Worm (Caenorhabditis elegans) whole organism, young adult: Measurements from ENCODE around the gene W04E12.4.
A peak's percentile ranks its signal among the peaks of the same experiment; 100 is the strongest.

Experiments
- B0019.2 ChIP-seq: fragments of 200-800 bp; sonication (Bioruptor generic); conservative IDR thresholded peaks from 2 replicates; pipeline ENCODE4 v1.3.6; 2022; ENCODE audit warnings: missing genetic modification reagents, missing genetic modification characterization, missing compliant biosample characterization
- B0261.1 ChIP-seq: sonication (generic microtip); optimal IDR thresholded peaks from 2 replicates; lab custom pipeline; 2016; ENCODE audit warnings: mild to moderate bottlenecking, missing genetic modification characterization, moderate library complexity, missing compliant biosample characterization
- B0336.3 ChIP-seq: fragments of 200-800 bp; sonication (Bioruptor generic); IDR thresholded peaks from 2 replicates; pipeline ENCODE4 v1.3.6; 2022; ENCODE audit warnings: missing genetic modification characterization, missing compliant biosample characterization
- F22D6.2 ChIP-seq: sonication (generic microtip); optimal IDR thresholded peaks from 2 replicates; lab custom pipeline; 2016; ENCODE audit warnings: mild to moderate bottlenecking, missing genetic modification characterization, missing compliant biosample characterization
- F23B12.7 ChIP-seq: sonication (generic microtip); optimal IDR thresholded peaks from 2 replicates; lab custom pipeline; 2017; ENCODE audit warnings: missing genetic modification characterization, mild to moderate bottlenecking, missing compliant biosample characterization, antibody characterized with exemption, moderate library complexity; ENCODE audit not compliant: insufficient read depth
- F33H1.4 ChIP-seq: fragments of 200-800 bp; sonication (Bioruptor generic); IDR thresholded peaks from 2 replicates; pipeline ENCODE4 v1.3.6; 2022; ENCODE audit warnings: missing genetic modification reagents, missing genetic modification characterization, missing compliant biosample characterization
- F49E8.2 ChIP-seq: sonication (generic microtip); optimal IDR thresholded peaks from 3 replicates; lab custom pipeline; 2017; ENCODE audit warnings: missing genetic modification characterization, mild to moderate bottlenecking, missing compliant biosample characterization, antibody characterized with exemption, moderate library complexity; ENCODE audit not compliant: insufficient read depth
- F57C9.4 ChIP-seq: sonication (generic microtip); optimal IDR thresholded peaks from 2 replicates; lab custom pipeline; 2017; ENCODE audit warnings: mild to moderate bottlenecking, missing genetic modification characterization, missing compliant biosample characterization
- K11D2.4 ChIP-seq: fragments of 200-800 bp; sonication (Bioruptor generic); IDR thresholded peaks from 2 replicates; pipeline ENCODE4 v1.3.6; 2022; ENCODE audit warnings: missing genetic modification reagents, missing genetic modification characterization, missing compliant biosample characterization
- K12H6.12 ChIP-seq: fragments of 200-800 bp; sonication (Bioruptor generic); optimal IDR thresholded peaks from 2 replicates; lab custom pipeline; 2018; ENCODE audit warnings: mild to moderate bottlenecking, missing genetic modification characterization, missing compliant biosample characterization
- T07F8.4 ChIP-seq: sonication (generic microtip); optimal IDR thresholded peaks from 2 replicates; lab custom pipeline; 2016; ENCODE audit warnings: mild to moderate bottlenecking, missing genetic modification characterization, moderate library complexity, missing compliant biosample characterization
- Y53G8AR.9 ChIP-seq: fragments of 200-800 bp; sonication (Bioruptor generic); conservative IDR thresholded peaks from 2 replicates; pipeline ENCODE4 v1.3.6; 2022; ENCODE audit warnings: missing genetic modification reagents, missing genetic modification characterization, missing compliant biosample characterization
- Y56A3A.18 ChIP-seq: fragments of 200-800 bp; sonication (Bioruptor generic); IDR thresholded peaks from 2 replicates; pipeline ENCODE4 v1.3.6; 2022; ENCODE audit warnings: missing genetic modification reagents, missing genetic modification characterization, missing compliant biosample characterization
- Y67H2A.10 ChIP-seq: fragments of 200-800 bp; sonication (Bioruptor generic); conservative IDR thresholded peaks from 2 replicates; pipeline ENCODE4 v1.3.6; 2022; ENCODE audit warnings: missing genetic modification reagents, missing genetic modification characterization, missing compliant biosample characterization
- bed-1 ChIP-seq: fragments of 200-800 bp; sonication (Bioruptor generic); IDR thresholded peaks from 2 replicates; pipeline ENCODE4 v1.3.6; 2022; ENCODE audit warnings: missing genetic modification reagents, missing genetic modification characterization, missing compliant biosample characterization
- bed-2 ChIP-seq: fragments of 200-800 bp; sonication (Bioruptor generic); IDR thresholded peaks from 2 replicates; pipeline ENCODE4 v1.3.6; 2022; ENCODE audit warnings: missing genetic modification reagents, missing genetic modification characterization, missing compliant biosample characterization
- ceh-100 ChIP-seq: fragments of 200-800 bp; sonication (Bioruptor generic); IDR thresholded peaks from 2 replicates; pipeline ENCODE4 v1.3.6; 2022; ENCODE audit warnings: missing genetic modification reagents, missing genetic modification characterization, missing compliant biosample characterization
- ceh-58 ChIP-seq: fragments of 200-800 bp; sonication (Bioruptor generic); IDR thresholded peaks from 2 replicates; pipeline ENCODE4 v1.3.6; 2022; ENCODE audit warnings: missing genetic modification characterization, missing compliant biosample characterization
- ceh-79 ChIP-seq: sonication (generic microtip); optimal IDR thresholded peaks from 2 replicates; lab custom pipeline; 2017; ENCODE audit warnings: mild to moderate bottlenecking, missing genetic modification characterization, missing compliant biosample characterization
- ceh-91 ChIP-seq: fragments of 200-800 bp; sonication (Bioruptor generic); IDR thresholded peaks from 2 replicates; pipeline ENCODE4 v1.3.6; 2022; ENCODE audit warnings: missing genetic modification reagents, missing genetic modification characterization, missing compliant biosample characterization
- chd-7 ChIP-seq: sonication (generic microtip); optimal IDR thresholded peaks from 2 replicates; lab custom pipeline; 2016; ENCODE audit warnings: mild to moderate bottlenecking, missing genetic modification characterization, moderate library complexity, missing compliant biosample characterization
- dpff-1 ChIP-seq: sonication (generic microtip); optimal IDR thresholded peaks from 2 replicates; lab custom pipeline; 2017; ENCODE audit warnings: mild to moderate bottlenecking, missing genetic modification characterization, missing compliant biosample characterization
- dpl-1 ChIP-seq: fragments of 150-350 bp; optimal IDR thresholded peaks from 2 replicates; lab custom pipeline; 2014; ENCODE audit warnings: missing biosample characterization, missing genetic modification reagents, missing genetic modification characterization
- efl-1 ChIP-seq: fragments of 150-350 bp; optimal IDR thresholded peaks from 2 replicates; lab custom pipeline; 2014; ENCODE audit warnings: missing biosample characterization, missing genetic modification reagents, missing genetic modification characterization
- hmg-1.2 ChIP-seq: fragments of 200-800 bp; sonication (Bioruptor generic); IDR thresholded peaks from 2 replicates; pipeline ENCODE4 v1.3.6; 2022; ENCODE audit warnings: missing genetic modification reagents, missing genetic modification characterization, missing compliant biosample characterization
- let-607 ChIP-seq, 2 experiments: fragments of 200-800 bp in 1 of 2; sonication (Bioruptor generic) in 1 of 2; sonication (generic microtip) in 1 of 2; optimal IDR thresholded peaks; 2 replicates each; lab custom pipeline; 2016 to 2018; ENCODE audit warnings: mild to moderate bottlenecking in 2 of 2, missing compliant biosample characterization in 2 of 2, missing genetic modification characterization in 2 of 2, moderate library complexity in 2 of 2, missing genotype in 1 of 2
- lin-40 ChIP-seq: sonication (generic microtip); optimal IDR thresholded peaks from 2 replicates; lab custom pipeline; 2016; ENCODE audit warnings: missing genetic modification characterization, mild to moderate bottlenecking, missing compliant biosample characterization, missing genotype, missing genetic modification reagents
- lin-54 ChIP-seq: fragments of 200-800 bp; sonication (Bioruptor generic); optimal IDR thresholded peaks from 2 replicates; lab custom pipeline; 2018; ENCODE audit warnings: mild to moderate bottlenecking, missing genetic modification characterization, missing compliant biosample characterization
- lir-1 ChIP-seq: fragments of 200-800 bp; sonication (Bioruptor generic); conservative IDR thresholded peaks from 2 replicates; pipeline ENCODE4 v1.3.6; 2022; ENCODE audit warnings: missing genetic modification reagents, missing genetic modification characterization, missing compliant biosample characterization
- lsy-27 ChIP-seq: sonication (generic microtip); optimal IDR thresholded peaks from 2 replicates; lab custom pipeline; 2017; ENCODE audit warnings: missing genetic modification characterization, mild to moderate bottlenecking, missing compliant biosample characterization, antibody characterized with exemption, missing genotype, borderline replicate concordance; ENCODE audit not compliant: insufficient read depth
- mcd-1 ChIP-seq: fragments of 200-800 bp; sonication (Bioruptor generic); IDR thresholded peaks from 2 replicates; pipeline ENCODE4 v1.3.6; 2022; ENCODE audit warnings: missing genetic modification reagents, missing genetic modification characterization, missing compliant biosample characterization
- mes-4 ChIP-seq: sonication (generic microtip); optimal IDR thresholded peaks from 2 replicates; lab custom pipeline; 2016; ENCODE audit warnings: missing genotype, missing genetic modification characterization, missing compliant biosample characterization
- mxl-1 ChIP-seq: sonication (generic microtip); optimal IDR thresholded peaks from 2 replicates; lab custom pipeline; 2016; ENCODE audit warnings: missing genetic modification characterization, missing compliant biosample characterization
- nhr-179 ChIP-seq: sonication (generic microtip); optimal IDR thresholded peaks from 2 replicates; lab custom pipeline; 2016; ENCODE audit warnings: mild to moderate bottlenecking, missing genetic modification characterization, missing compliant biosample characterization
- nhr-27 ChIP-seq: fragments of 200-800 bp; sonication (Bioruptor generic); optimal IDR thresholded peaks from 2 replicates; lab custom pipeline; 2018; ENCODE audit warnings: mild to moderate bottlenecking, missing genetic modification characterization, moderate library complexity, missing compliant biosample characterization
- nhr-80 ChIP-seq: sonication (generic microtip); optimal IDR thresholded peaks from 2 replicates; lab custom pipeline; 2016; ENCODE audit warnings: missing genetic modification characterization, missing compliant biosample characterization
- pha-4 ChIP-seq: fragments of 150-350 bp; sonication (generic microtip); optimal IDR thresholded peaks from 2 replicates; lab custom pipeline; 2014; ENCODE audit warnings: missing biosample characterization, missing genetic modification reagents, missing genetic modification characterization
- rcor-1 ChIP-seq: fragments of 200-800 bp; sonication (Bioruptor generic); IDR thresholded peaks from 2 replicates; pipeline ENCODE4 v1.3.6; 2022; ENCODE audit warnings: missing genetic modification reagents, missing genetic modification characterization, missing compliant biosample characterization
- sea-2 ChIP-seq: fragments of 200-800 bp; sonication (Bioruptor generic); IDR thresholded peaks from 2 replicates; pipeline ENCODE4 v1.3.6; 2022; ENCODE audit warnings: missing genetic modification characterization, missing compliant biosample characterization
- snpc-3.4 ChIP-seq: sonication (generic microtip); optimal IDR thresholded peaks from 2 replicates; lab custom pipeline; 2017; ENCODE audit warnings: missing genetic modification characterization, mild to moderate bottlenecking, missing compliant biosample characterization, antibody characterized with exemption, moderate library complexity, missing genotype, missing genetic modification reagents
- snpc-4 ChIP-seq, 5 experiments: fragments of 150-350 bp in 1 of 5; sonication (generic microtip) in 4 of 5; optimal IDR thresholded peaks; 2 replicates each; lab custom pipeline; 2014 to 2018; ENCODE audit warnings: missing genetic modification characterization in 5 of 5, missing biosample characterization in 3 of 5, antibody characterized with exemption in 2 of 5, mild to moderate bottlenecking in 2 of 5, missing compliant biosample characterization in 2 of 5, missing genotype in 2 of 5, moderate library complexity in 2 of 5, missing genetic modification reagents in 1 of 5
- sptf-2 ChIP-seq: fragments of 200-800 bp; sonication (Bioruptor generic); optimal IDR thresholded peaks from 2 replicates; lab custom pipeline; 2018; ENCODE audit warnings: mild to moderate bottlenecking, missing genetic modification characterization, missing compliant biosample characterization
- tbx-9 ChIP-seq: sonication (generic microtip); optimal IDR thresholded peaks from 2 replicates; lab custom pipeline; 2016; ENCODE audit warnings: borderline replicate concordance, missing genetic modification characterization, inconsistent platforms, missing compliant biosample characterization
- zim-3 ChIP-seq: sonication (generic microtip); optimal IDR thresholded peaks from 2 replicates; lab custom pipeline; 2017; ENCODE audit warnings: mild to moderate bottlenecking, missing genetic modification characterization, moderate library complexity, missing compliant biosample characterization
- ztf-18 ChIP-seq: sonication (generic microtip); optimal IDR thresholded peaks from 2 replicates; lab custom pipeline; 2016; ENCODE audit warnings: missing genotype, mild to moderate bottlenecking, missing genetic modification characterization, missing compliant biosample characterization
- ztf-26 ChIP-seq: sonication (generic microtip); optimal IDR thresholded peaks from 2 replicates; lab custom pipeline; 2017; ENCODE audit warnings: missing genetic modification characterization, missing compliant biosample characterization
- ztf-3 ChIP-seq: fragments of 200-800 bp; sonication (Bioruptor generic); optimal IDR thresholded peaks from 2 replicates; lab custom pipeline; 2018; ENCODE audit warnings: mild to moderate bottlenecking, missing genetic modification characterization, missing compliant biosample characterization
- ztf-6 ChIP-seq: fragments of 200-800 bp; sonication (Bioruptor generic); IDR thresholded peaks from 2 replicates; pipeline ENCODE4 v1.3.6; 2022; ENCODE audit warnings: missing genetic modification reagents, missing genetic modification characterization, missing compliant biosample characterization

W04E12.4 gene

ce11 chrV:19722881-19723280 lies 20.5 kb upstream of the W04E12.4 start (continued):
- TF ChIP-seq ztf-3 (GFP tag; lab: Kevin White, UChicago), result no peak
- TF ChIP-seq F22D6.2, result no peak
- TF ChIP-seq bed-2 (GFP tag; lab: Robert Waterston, UW), result no peak
- TF ChIP-seq mes-4 (tag; lab: Kevin White, UChicago), result no peak
- peak; percentile 69 for TF ChIP-seq hmg-1.2 (GFP tag; lab: Robert Waterston, UW)
- TF ChIP-seq K11D2.4 (GFP tag; lab: Robert Waterston, UW), result no peak
- no peak for TF ChIP-seq T07F8.4 (tag; lab: Kevin White, UChicago)
- no peak for TF ChIP-seq chd-7 (tag; lab: Kevin White, UChicago)
- TF ChIP-seq Y67H2A.10 (GFP tag; lab: Robert Waterston, UW), result no peak
- no peak for TF ChIP-seq dpff-1 (tag; lab: Kevin White, UChicago)
- no peak for TF ChIP-seq ceh-58 (GFP tag; lab: Robert Waterston, UW)
- no peak for TF ChIP-seq F49E8.2 (tag; lab: Kevin White, UChicago)
- TF ChIP-seq B0019.2 (GFP tag; lab: Robert Waterston, UW), result no peak
- no peak for TF ChIP-seq Y56A3A.18 (GFP tag; lab: Robert Waterston, UW)
- no peak for TF ChIP-seq Y53G8AR.9 (GFP tag; lab: Robert Waterston, UW)
- no peak for TF ChIP-seq lir-1 (GFP tag; lab: Robert Waterston, UW)
- no peak for TF ChIP-seq mxl-1 (tag; lab: Kevin White, UChicago)
- TF ChIP-seq pha-4, result no peak
- TF ChIP-seq lsy-27 (tag; lab: Kevin White, UChicago), result peak; percentile 49
- no peak for TF ChIP-seq nhr-80 (tag; lab: Kevin White, UChicago)
- TF ChIP-seq let-607 (tag; optimal IDR thresholded peaks at IDR 0.05; lab: Kevin White, UChicago), result no peak
- TF ChIP-seq F57C9.4 (tag; lab: Kevin White, UChicago), result no peak
- TF ChIP-seq snpc-4 (GFP tag; optimal IDR thresholded peaks at IDR 0.05; lab: Kevin White, UChicago), result peak; percentile 27
- TF ChIP-seq snpc-4 (tag; optimal IDR thresholded peaks at IDR 0.05; lab: Kevin White, UChicago), result peak in 1 of 4 experiments; percentile 36
- TF ChIP-seq zim-3 (tag; lab: Kevin White, UChicago), result peak; percentile 41
- peak; percentile 52 for TF ChIP-seq mcd-1
- no peak for TF ChIP-seq bed-1 (GFP tag; lab: Robert Waterston, UW)
- peak; percentile 8 for TF ChIP-seq F23B12.7
- TF ChIP-seq sea-2 (GFP tag; lab: Robert Waterston, UW), result no peak
- TF ChIP-seq ceh-100 (GFP tag; lab: Robert Waterston, UW), result no peak
- TF ChIP-seq ztf-18 (tag; lab: Kevin White, UChicago), result peak; percentile 32
- TF ChIP-seq K12H6.12 (tag; lab: Kevin White, UChicago), result no peak
- TF ChIP-seq B0336.3, result no peak
- TF ChIP-seq efl-1 (GFP tag; lab: Kevin White, UChicago), result no peak
- no peak for TF ChIP-seq ztf-26
- no peak; the same call in 1 of the 2 replicates for TF ChIP-seq F33H1.4 (GFP tag; lab: Robert Waterston, UW)
- TF ChIP-seq B0261.1, result peak; percentile 86
- no peak for TF ChIP-seq dpl-1
- no peak for TF ChIP-seq snpc-3.4 (tag; lab: Kevin White, UChicago)
- TF ChIP-seq ceh-91, result no peak
- no peak for TF ChIP-seq sptf-2 (GFP tag; lab: Kevin White, UChicago)
- no peak for TF ChIP-seq nhr-27 (tag; lab: Kevin White, UChicago)
- no peak for TF ChIP-seq ceh-79 (tag; lab: Kevin White, UChicago)
- 0 out of 2 replicates have a peak, but pooled peaks have one; percentile 42 for TF ChIP-seq rcor-1
- no peak for TF ChIP-seq nhr-179 (tag; lab: Kevin White, UChicago)
- TF ChIP-seq lin-40 (tag; lab: Kevin White, UChicago), result no peak
- no peak for TF ChIP-seq tbx-9 (tag; lab: Kevin White, UChicago)
- 0 out of 2 replicates have a peak, but pooled peaks have one; percentile 7 for TF ChIP-seq ztf-6 (GFP tag; lab: Robert Waterston, UW)
- TF ChIP-seq lin-54 (GFP tag; lab: Kevin White, UChicago), result peak; percentile 25
